Worm (Caenorhabditis elegans): Measurements from ENCODE around the gene B0034.2.
A peak's percentile ranks its signal among the peaks of the same experiment; 100 is the strongest.

Gene B0034.2

DNA sequence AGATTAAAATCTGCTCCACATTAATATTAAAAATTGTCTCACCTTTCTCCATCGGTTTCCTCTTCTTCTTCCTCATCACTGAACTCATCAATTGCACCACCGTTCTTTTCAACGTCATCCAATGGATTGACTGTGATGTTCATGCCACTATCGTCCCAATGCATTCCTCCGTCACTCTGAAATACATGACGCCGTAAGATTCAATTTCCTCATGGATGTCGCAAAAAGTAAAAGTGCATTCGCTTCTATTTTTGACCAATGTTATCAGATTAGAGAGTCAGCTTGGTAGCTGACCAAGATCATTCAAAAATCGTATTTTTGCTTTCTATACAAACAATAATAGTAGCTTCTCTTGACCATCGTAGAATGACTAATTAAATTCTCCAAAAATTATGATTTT, 2.3 kb upstream of the B0034.2 start:
- TF ChIP-seq scrt-1 (GFP tag; IDR thresholded peaks at IDR 0.05) (no peak), ceh-36 (tag; optimal IDR thresholded peaks at IDR 0.05) (no peak), aly-1 (tag; optimal IDR thresholded peaks at IDR 0.05) (no peak), hmbx-1 (tag; optimal IDR thresholded peaks at IDR 0.05) (no peak), B0310.2 (tag; optimal IDR thresholded peaks at IDR 0.05) (no peak), pes-1 (GFP tag; IDR thresholded peaks at IDR 0.05) (no peak), tbx-37 (GFP tag; conservative IDR thresholded peaks at IDR 0.05) (no peak), ama-1 (optimal IDR thresholded peaks at IDR 0.05) (no peak), tbx-11 (GFP tag; IDR thresholded peaks at IDR 0.05) (no peak), sea-1 (GFP tag; conservative IDR thresholded peaks at IDR 0.05) (no peak), flt-1 (GFP tag; IDR thresholded peaks at IDR 0.05) (no peak), hnd-1 (tag; optimal IDR thresholded peaks at IDR 0.05) (no peak), hmg-4 (GFP tag; optimal IDR thresholded peaks at IDR 0.05) (no peak), ceh-13 (GFP tag; optimal IDR thresholded peaks at IDR 0.05) (no peak), F13C5.2 (tag; optimal IDR thresholded peaks at IDR 0.05) (no peak), ets-7 (tag; optimal IDR thresholded peaks at IDR 0.05) (no peak), tra-4 (tag; optimal IDR thresholded peaks at IDR 0.05) (no peak)

DNA sequence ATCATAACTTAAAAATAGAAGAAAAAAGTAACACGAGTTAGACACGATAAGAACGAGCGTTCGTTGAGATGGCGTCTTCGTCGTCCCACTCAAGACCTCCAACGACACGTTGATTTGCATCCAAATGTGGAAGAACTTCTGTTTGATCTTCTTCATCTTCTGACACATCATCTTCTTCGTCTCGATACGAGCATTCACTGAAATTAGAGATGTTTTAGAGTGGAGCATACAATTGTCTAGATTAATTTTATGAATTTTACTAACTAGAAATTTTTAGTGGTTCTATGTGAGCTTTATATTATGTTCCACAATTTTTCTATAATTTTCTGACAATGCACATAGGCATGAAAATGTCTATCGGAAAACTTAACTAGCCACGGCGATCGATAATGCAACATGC, 1.6 kb upstream of the B0034.2 start:
- TF ChIP-seq hmg-4 (GFP tag; optimal IDR thresholded peaks at IDR 0.05) (no peak), pes-1 (GFP tag; IDR thresholded peaks at IDR 0.05) (no peak), aly-1 (tag; optimal IDR thresholded peaks at IDR 0.05) (no peak)

DNA sequence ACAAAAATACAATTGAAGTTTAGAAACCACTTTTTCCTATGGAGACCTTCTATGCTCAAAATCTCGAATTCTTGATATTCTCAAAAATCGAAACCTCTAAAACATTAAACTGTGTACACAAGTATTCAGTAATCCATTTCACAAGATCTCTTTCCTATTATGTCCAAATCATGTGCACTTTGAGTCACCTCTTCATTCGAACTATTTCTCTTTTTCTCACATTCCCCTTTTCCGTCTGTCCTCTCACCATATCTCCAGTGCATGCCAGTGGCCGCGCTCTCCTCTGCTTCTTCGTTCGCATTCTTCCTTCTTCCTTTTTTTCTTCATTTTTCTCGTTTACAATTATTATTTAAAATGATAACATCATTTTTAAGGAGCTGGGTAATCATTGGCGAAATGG, 1.6 kb downstream of the B0034.2 start, which contains the start of gene F28B12.1:
Gene F28B12.1, plus strand, starts transcription at position 335 of the 400 bp plus-strand sequence.
- TF ChIP-seq ama-1 (optimal IDR thresholded peaks at IDR 0.05) (no peak), flt-1 (GFP tag; IDR thresholded peaks at IDR 0.05) (no peak), tbx-37 (GFP tag; conservative IDR thresholded peaks at IDR 0.05) (no peak), ets-7 (tag; optimal IDR thresholded peaks at IDR 0.05) (no peak), ceh-36 (tag; optimal IDR thresholded peaks at IDR 0.05) (no peak)

DNA sequence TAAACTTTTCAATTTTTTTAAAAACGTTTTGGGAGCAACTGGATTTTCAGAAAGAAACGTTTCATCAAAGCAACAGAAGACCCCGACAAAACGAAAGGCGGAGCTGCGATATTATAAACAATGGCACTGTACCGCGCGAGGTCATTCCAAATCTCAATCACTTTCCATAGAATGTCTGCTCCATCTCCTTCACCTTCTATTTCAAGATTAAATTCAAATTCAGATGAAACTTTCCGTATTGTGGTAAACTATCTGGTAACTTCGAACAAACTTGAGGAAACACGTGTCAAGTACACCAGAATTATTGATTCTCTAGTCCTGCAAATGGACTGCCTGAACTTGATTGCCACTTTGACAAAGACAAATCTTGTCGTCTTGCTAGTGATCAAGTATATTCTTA, 3.4 kb downstream of the B0034.2 start, which contains the start of gene F28B12.6:
Gene F28B12.6, plus strand, starts transcription at position 49 of the 400 bp plus-strand sequence.
- TF ChIP-seq ama-1 (optimal IDR thresholded peaks at IDR 0.05) (peak; percentile 24), ets-7 (tag; optimal IDR thresholded peaks at IDR 0.05) (no peak), tbx-11 (GFP tag; IDR thresholded peaks at IDR 0.05) (no peak)

DNA sequence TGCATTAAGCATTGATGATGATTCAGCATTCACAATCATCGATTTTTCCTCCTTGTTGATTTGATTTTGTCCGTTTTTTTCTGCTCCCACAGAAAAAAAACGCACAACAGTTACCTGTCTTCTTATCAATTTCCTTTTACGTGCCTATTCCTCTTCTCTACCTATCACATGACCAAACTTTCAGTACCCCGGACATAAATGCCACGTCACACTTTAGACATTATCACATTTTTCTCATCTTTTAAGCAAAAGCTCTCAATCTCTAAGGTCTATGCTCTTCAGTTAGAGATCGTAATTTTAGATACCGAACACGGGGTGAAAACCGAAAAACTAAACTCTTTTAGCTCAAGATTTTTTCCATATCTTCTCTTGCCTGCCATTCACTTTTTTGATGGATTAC, 8.2 kb downstream of the B0034.2 start:
- TF ChIP-seq aly-1 (tag; optimal IDR thresholded peaks at IDR 0.05) (no peak), hnd-1 (tag; optimal IDR thresholded peaks at IDR 0.05) (no peak), pes-1 (GFP tag; IDR thresholded peaks at IDR 0.05) (no peak), flt-1 (GFP tag; IDR thresholded peaks at IDR 0.05) (no peak), ama-1 (optimal IDR thresholded peaks at IDR 0.05) (no peak), sea-1 (GFP tag; conservative IDR thresholded peaks at IDR 0.05) (no peak), hmg-4 (GFP tag; optimal IDR thresholded peaks at IDR 0.05) (no peak)

ce11 chrII:5933962-5934422, 10.2 kb downstream of the B0034.2 start:
- no peak for TF ChIP-seq aly-1 (tag; optimal IDR thresholded peaks at IDR 0.05)
- TF ChIP-seq hmg-4 (GFP tag; optimal IDR thresholded peaks at IDR 0.05): no peak
- no peak for TF ChIP-seq hmbx-1 (tag; optimal IDR thresholded peaks at IDR 0.05)
- no peak for TF ChIP-seq hnd-1 (tag; optimal IDR thresholded peaks at IDR 0.05)
- no peak for TF ChIP-seq ceh-13 (GFP tag; optimal IDR thresholded peaks at IDR 0.05)
- no peak for TF ChIP-seq ceh-36 (tag; optimal IDR thresholded peaks at IDR 0.05)
- no peak for TF ChIP-seq F13C5.2 (tag; optimal IDR thresholded peaks at IDR 0.05)
- TF ChIP-seq sea-1 (GFP tag; conservative IDR thresholded peaks at IDR 0.05): no peak

ce11 chrII:5933133-5933532, 11.0 kb downstream of the B0034.2 start:
- no peak for TF ChIP-seq ets-7 (tag; optimal IDR thresholded peaks at IDR 0.05)
- TF ChIP-seq ama-1 (optimal IDR thresholded peaks at IDR 0.05): no peak
- TF ChIP-seq hnd-1 (tag; optimal IDR thresholded peaks at IDR 0.05): no peak
- TF ChIP-seq ceh-36 (tag; optimal IDR thresholded peaks at IDR 0.05): peak; percentile 24
- peak; percentile 50 for TF ChIP-seq hmg-4 (GFP tag; optimal IDR thresholded peaks at IDR 0.05)
- TF ChIP-seq pes-1 (GFP tag; IDR thresholded peaks at IDR 0.05): no peak
- TF ChIP-seq ceh-13 (GFP tag; optimal IDR thresholded peaks at IDR 0.05): no peak
- TF ChIP-seq B0310.2 (tag; optimal IDR thresholded peaks at IDR 0.05): no peak
- no peak for TF ChIP-seq flt-1 (GFP tag; IDR thresholded peaks at IDR 0.05)
- TF ChIP-seq tra-4 (tag; optimal IDR thresholded peaks at IDR 0.05): no peak

DNA sequence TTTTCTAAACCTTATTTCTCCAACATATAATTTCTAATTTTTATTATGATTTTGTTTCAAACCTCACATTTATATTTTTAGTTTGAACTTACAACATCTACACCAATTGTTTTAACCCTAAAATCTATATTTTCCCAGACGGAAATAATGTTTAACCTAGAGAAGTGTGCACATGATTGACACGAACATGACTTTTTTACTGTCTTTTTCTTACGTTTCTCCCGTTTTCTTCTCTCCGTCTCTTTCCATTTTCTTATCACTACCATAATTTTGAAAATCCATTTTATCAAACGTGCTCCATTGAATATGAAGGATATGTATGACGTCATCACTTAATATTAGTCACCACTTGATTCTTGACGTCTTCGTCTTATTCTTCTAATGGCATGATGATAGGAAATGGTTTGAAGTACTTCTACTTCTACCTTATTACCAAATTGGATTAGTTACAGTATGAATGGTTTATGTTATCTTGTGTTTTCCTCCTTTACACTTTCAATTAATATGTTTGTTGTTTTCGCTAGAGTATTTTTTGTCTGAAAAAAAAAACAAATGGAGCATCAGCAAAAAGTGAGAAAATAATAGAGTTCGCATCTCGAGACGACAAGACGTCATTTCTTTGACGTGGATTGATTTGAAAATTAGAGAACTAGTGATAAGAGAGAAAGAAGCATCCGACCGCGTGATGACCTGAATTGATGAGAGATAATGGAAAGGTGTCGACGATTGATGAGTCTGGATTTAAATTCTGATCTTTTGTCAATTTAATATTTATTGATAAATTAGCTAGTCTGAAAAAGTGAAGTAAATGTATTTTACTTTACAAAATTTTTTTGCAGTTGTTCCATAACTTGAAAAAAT, 12.0 kb downstream of the B0034.2 start:
- TF ChIP-seq tbx-11 (GFP tag; IDR thresholded peaks at IDR 0.05): no peak
- no peak for TF ChIP-seq ets-7 (tag; optimal IDR thresholded peaks at IDR 0.05)
- no peak for TF ChIP-seq hnd-1 (tag; optimal IDR thresholded peaks at IDR 0.05)
- TF ChIP-seq hmg-4 (GFP tag; optimal IDR thresholded peaks at IDR 0.05): no peak
- TF ChIP-seq ceh-13 (GFP tag; optimal IDR thresholded peaks at IDR 0.05): no peak
- no peak for TF ChIP-seq B0310.2 (tag; optimal IDR thresholded peaks at IDR 0.05)
- no peak for TF ChIP-seq tbx-37 (GFP tag; conservative IDR thresholded peaks at IDR 0.05)
